Fruit fly (Drosophila melanogaster) whole organism: ENCODE measurements around the gene Acbp1.

Experiments used
- CG8478 ChIP-seq: fragments of >200 bp; optimal IDR thresholded peaks from 2 replicates; lab custom pipeline; 2018; ENCODE audit warnings: inconsistent platforms
- Dll ChIP-seq: fragments of >200 bp; optimal IDR thresholded peaks from 2 replicates; lab custom pipeline; 2017
- EcR ChIP-seq, 2 experiments: fragments of >200 bp; optimal IDR thresholded peaks; 2 replicates each; lab custom pipeline; 2017; ENCODE audit warnings: missing biosample characterization in 2 of 2, missing genetic modification characterization in 2 of 2, missing genetic modification reagents in 2 of 2
- pan ChIP-seq: fragments of >200 bp; optimal IDR thresholded peaks from 2 replicates; lab custom pipeline; 2017
- psq ChIP-seq: fragments of >200 bp; optimal IDR thresholded peaks from 2 replicates; lab custom pipeline; 2017
- usp ChIP-seq: fragments of >200 bp; optimal IDR thresholded peaks from 2 replicates; lab custom pipeline; 2017; ENCODE audit warnings: missing biosample characterization, missing genetic modification characterization, mixed read lengths

DNA sequence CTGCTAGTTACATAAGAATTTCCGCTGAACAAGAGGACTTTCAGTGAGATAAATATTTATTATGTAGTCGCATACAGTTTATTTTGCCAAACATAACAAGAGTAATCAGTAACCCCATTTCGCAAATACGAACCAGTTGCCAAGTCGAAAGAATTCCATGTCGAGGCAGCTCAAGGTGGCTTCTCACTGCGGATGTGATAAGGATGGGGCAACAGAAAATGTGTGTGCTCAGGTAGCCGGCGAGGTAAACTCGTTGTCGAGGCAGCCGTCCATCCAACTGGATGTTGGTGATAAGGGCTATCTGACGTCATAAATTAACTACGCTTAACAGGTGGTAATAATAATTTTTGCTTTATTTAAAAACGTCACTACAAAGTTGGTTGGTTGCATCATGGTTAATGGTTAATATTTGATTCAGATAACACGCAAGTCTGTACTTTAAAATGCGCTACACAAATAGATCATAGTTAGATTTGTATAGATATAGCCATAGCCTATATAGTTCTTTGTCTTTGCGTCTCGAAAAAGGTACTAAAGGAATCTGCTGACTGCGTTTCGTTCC, 45.5 kb downstream of the Acbp1 start:
- TF ChIP-seq pan (lab: Kevin White, UChicago) (no peak), EcR (GFP tag; optimal IDR thresholded peaks at IDR 0.05; lab: Kevin White, UChicago) (no peak), CG8478 (no peak), Dll (lab: Kevin White, UChicago) (no peak), usp (GFP tag; lab: Kevin White, UChicago) (no peak), psq (no peak)
